Fruit fly (Drosophila melanogaster) whole organism, embryonic: ENCODE results near the gene FIG4.
A peak's percentile ranks its signal among the peaks of the same experiment; 100 is the strongest.

Experiments
- ATbp ChIP-seq: fragments of 200-800 bp; sonication (Bioruptor generic); optimal IDR thresholded peaks from 2 replicates; lab custom pipeline; 2017; ENCODE audit warnings: missing biosample characterization, mild to moderate bottlenecking, missing genetic modification characterization, missing genetic modification reagents
- Awh ChIP-seq: fragments of 200-800 bp; sonication (Bioruptor generic); IDR thresholded peaks from 2 replicates; pipeline ENCODE4, ENCODE4 v1.3.6; 2022; ENCODE audit warnings: missing biosample characterization, missing genetic modification characterization
- B-H1 ChIP-seq: fragments of 200-800 bp; sonication (Bioruptor generic); IDR thresholded peaks from 3 replicates; pipeline ENCODE4 v1.3.6; 2022; ENCODE audit warnings: missing biosample characterization, missing genetic modification characterization
- CG10209 ChIP-seq: fragments of 200-800 bp; sonication (Bioruptor generic); optimal IDR thresholded peaks from 3 replicates; lab custom pipeline; 2017; ENCODE audit warnings: missing biosample characterization, mild to moderate bottlenecking, missing genetic modification characterization, missing genetic modification reagents
- CG1024 ChIP-seq: fragments of 200-800 bp; sonication (Bioruptor generic); IDR thresholded peaks from 2 replicates; pipeline ENCODE4 v1.3.6; 2022; ENCODE audit warnings: missing biosample characterization, missing genetic modification characterization
- CG14050 ChIP-seq: fragments of 200-800 bp; sonication (Bioruptor generic); IDR thresholded peaks from 3 replicates; pipeline ENCODE4 v1.3.6; 2022; ENCODE audit warnings: missing biosample characterization, missing genetic modification characterization
- CG15073 ChIP-seq: fragments of 200-800 bp; sonication (Bioruptor generic); optimal IDR thresholded peaks from 2 replicates; lab custom pipeline; 2016; ENCODE audit warnings: missing biosample characterization, missing genetic modification characterization
- CG15514 ChIP-seq: fragments of 200-800 bp; sonication (Bioruptor generic); optimal IDR thresholded peaks from 3 replicates; lab custom pipeline; 2017; ENCODE audit warnings: missing biosample characterization, missing genetic modification characterization, mild to moderate bottlenecking, moderate library complexity, missing genetic modification reagents
- CG17361 ChIP-seq: fragments of 200-800 bp; sonication (Bioruptor generic); IDR thresholded peaks from 3 replicates; pipeline ENCODE4 v1.3.6; 2022; ENCODE audit warnings: missing biosample characterization, missing genetic modification characterization
- CG17612 ChIP-seq: fragments of 200-800 bp; sonication (Bioruptor generic); IDR thresholded peaks from 2 replicates; pipeline ENCODE4 v1.3.6; 2022; ENCODE audit warnings: missing biosample characterization, missing genetic modification characterization
- CG17802 ChIP-seq: fragments of 200-800 bp; sonication (Bioruptor generic); optimal IDR thresholded peaks from 2 replicates; lab custom pipeline; 2018; ENCODE audit warnings: missing biosample characterization, mild to moderate bottlenecking, missing genetic modification characterization, moderate library complexity
- CG17912 ChIP-seq: fragments of 200-800 bp; sonication (Bioruptor generic); optimal IDR thresholded peaks from 2 replicates; lab custom pipeline; 2018; ENCODE audit warnings: missing biosample characterization, mild to moderate bottlenecking, missing genetic modification characterization
- CG18011 ChIP-seq: fragments of 200-800 bp; sonication (Bioruptor generic); optimal IDR thresholded peaks from 2 replicates; lab custom pipeline; 2017; ENCODE audit warnings: missing biosample characterization, missing genetic modification characterization, mild to moderate bottlenecking, moderate library complexity, missing genotype
- CG18764 ChIP-seq: fragments of 200-800 bp; sonication (Bioruptor generic); optimal IDR thresholded peaks from 3 replicates; lab custom pipeline; 2016; ENCODE audit warnings: missing biosample characterization, missing genetic modification characterization
- CG2889 ChIP-seq: fragments of 200-800 bp; sonication (Bioruptor generic); IDR thresholded peaks from 3 replicates; pipeline ENCODE4 v1.3.6; 2022; ENCODE audit warnings: missing biosample characterization, missing genetic modification characterization
- CG3163 ChIP-seq: fragments of 200-800 bp; sonication (Bioruptor generic); optimal IDR thresholded peaks from 3 replicates; lab custom pipeline; 2016; ENCODE audit warnings: missing biosample characterization, missing genetic modification characterization
- CG32532 ChIP-seq: fragments of 200-800 bp; sonication (Bioruptor generic); IDR thresholded peaks from 2 replicates; pipeline ENCODE4 v1.3.6; 2022; ENCODE audit warnings: missing biosample characterization, missing genetic modification characterization
- CG32772 ChIP-seq: fragments of 200-800 bp; sonication (Bioruptor generic); IDR thresholded peaks from 2 replicates; pipeline ENCODE4 v1.3.6; 2022; ENCODE audit warnings: missing biosample characterization, missing genetic modification characterization
- CG34422 ChIP-seq: fragments of 200-800 bp; sonication (Bioruptor generic); IDR thresholded peaks from 3 replicates; pipeline ENCODE4 v1.3.6; 2022; ENCODE audit warnings: missing biosample characterization, missing genetic modification characterization
- CG3726 ChIP-seq: fragments of 200-800 bp; sonication (Bioruptor generic); IDR thresholded peaks from 3 replicates; pipeline ENCODE4, ENCODE4 v1.3.6; 2022; ENCODE audit warnings: missing biosample characterization, missing genetic modification characterization
- CG42726 ChIP-seq: fragments of 200-800 bp; sonication (Bioruptor generic); IDR thresholded peaks from 2 replicates; pipeline ENCODE4 v1.3.6; 2022; ENCODE audit warnings: missing biosample characterization, missing genetic modification characterization; ENCODE audit not compliant: partially characterized antibody
- CG6254 ChIP-seq: fragments of 200-800 bp; sonication (Bioruptor generic); optimal IDR thresholded peaks from 3 replicates; lab custom pipeline; 2017; ENCODE audit warnings: mild to moderate bottlenecking, missing biosample characterization, missing genetic modification reagents, missing genetic modification characterization
- CG6765 ChIP-seq: fragments of 200-800 bp; sonication (Bioruptor generic); optimal IDR thresholded peaks from 3 replicates; lab custom pipeline; 2017; ENCODE audit warnings: missing biosample characterization, mild to moderate bottlenecking, missing genetic modification characterization
- CG8290 ChIP-seq, 3 experiments: fragments of 200-800 bp; sonication (Bioruptor generic); optimal IDR thresholded peaks; 2 replicates each; lab custom pipeline; 2016 to 2019; ENCODE audit warnings: missing biosample characterization in 3 of 3, missing genetic modification characterization in 3 of 3, mild to moderate bottlenecking in 2 of 3, moderate library complexity in 1 of 3
- CG9437 ChIP-seq: fragments of 200-800 bp; sonication (Bioruptor generic); optimal IDR thresholded peaks from 2 replicates; lab custom pipeline; 2018; ENCODE audit warnings: missing biosample characterization, mild to moderate bottlenecking, missing genetic modification characterization
- CkIIα-i1 ChIP-seq: fragments of 200-800 bp; sonication (Bioruptor generic); IDR thresholded peaks from 2 replicates; pipeline ENCODE4 v1.3.6; 2022; ENCODE audit warnings: missing biosample characterization, missing genetic modification characterization
- D ChIP-seq, 2 experiments: fragments of 200-800 bp in 1 of 2; fragments of >200 bp in 1 of 2; sonication (Bioruptor generic) in 1 of 2; optimal IDR thresholded peaks; 2 replicates in 1 of 2; 3 replicates in 1 of 2; lab custom pipeline; 2017; ENCODE audit warnings: mild to moderate bottlenecking in 1 of 2, missing biosample characterization in 1 of 2, missing genetic modification characterization in 1 of 2, missing genetic modification reagents in 1 of 2
- Doc2 ChIP-seq: fragments of 200-800 bp; sonication (Bioruptor generic); IDR thresholded peaks from 2 replicates; pipeline ENCODE4 v1.3.6; 2022; ENCODE audit warnings: missing biosample characterization, missing genetic modification characterization
- Lhr ChIP-seq: fragments of 200-800 bp; sonication (Bioruptor generic); optimal IDR thresholded peaks from 3 replicates; lab custom pipeline; 2017; ENCODE audit warnings: mild to moderate bottlenecking, missing biosample characterization, missing genetic modification reagents, missing genetic modification characterization
- NK7.1 ChIP-seq: fragments of 200-800 bp; sonication (Bioruptor generic); optimal IDR thresholded peaks from 3 replicates; lab custom pipeline; 2016; ENCODE audit warnings: missing biosample characterization, missing genetic modification characterization
- Nf-YC ChIP-seq: fragments of 200-800 bp; optimal IDR thresholded peaks from 3 replicates; lab custom pipeline; 2019; ENCODE audit warnings: missing biosample characterization, mild to moderate bottlenecking, missing genetic modification characterization, moderate library complexity
- Ravus ChIP-seq: fragments of 200-800 bp; sonication (Bioruptor generic); IDR thresholded peaks from 2 replicates; pipeline ENCODE4 v1.3.6; 2022; ENCODE audit warnings: missing biosample characterization, missing genetic modification characterization
- Sin3A ChIP-seq: fragments of >200 bp; optimal IDR thresholded peaks from 2 replicates; lab custom pipeline; 2018
- Sry-δ ChIP-seq: fragments of 200-800 bp; sonication (Bioruptor generic); optimal IDR thresholded peaks from 2 replicates; lab custom pipeline; 2016; ENCODE audit warnings: missing biosample characterization, missing genetic modification characterization
- ato ChIP-seq: fragments of 200-800 bp; sonication (Bioruptor generic); IDR thresholded peaks from 2 replicates; pipeline ENCODE4 v1.3.6; 2022; ENCODE audit warnings: missing biosample characterization, missing genetic modification characterization; ENCODE audit not compliant: partially characterized antibody
- az2 ChIP-seq: fragments of 200-800 bp; sonication (Bioruptor generic); optimal IDR thresholded peaks from 3 replicates; lab custom pipeline; 2016; ENCODE audit warnings: missing biosample characterization, missing genetic modification characterization
- crol ChIP-seq: fragments of 200-800 bp; sonication (Bioruptor generic); IDR thresholded peaks from 2 replicates; pipeline ENCODE4 v1.3.6; 2022; ENCODE audit warnings: missing biosample characterization, missing genetic modification characterization
- dysf ChIP-seq: fragments of 200-800 bp; sonication (Bioruptor generic); IDR thresholded peaks from 3 replicates; pipeline ENCODE4 v1.3.6; 2022; ENCODE audit warnings: missing biosample characterization, missing genetic modification characterization
- en ChIP-seq: fragments of 200-800 bp; sonication (Bioruptor generic); optimal IDR thresholded peaks from 2 replicates; lab custom pipeline; 2016; ENCODE audit warnings: missing biosample characterization, missing genetic modification characterization
- exex ChIP-seq: fragments of 200-800 bp; sonication (Bioruptor generic); optimal IDR thresholded peaks from 4 replicates; lab custom pipeline; 2018; ENCODE audit warnings: missing biosample characterization, mild to moderate bottlenecking, missing genetic modification characterization, moderate library complexity
- hbn ChIP-seq: fragments of 200-800 bp; sonication (Bioruptor generic); IDR thresholded peaks from 2 replicates; pipeline ENCODE4 v1.3.6; 2022; ENCODE audit warnings: missing biosample characterization, missing genetic modification characterization; ENCODE audit not compliant: partially characterized antibody
- jing ChIP-seq: fragments of 200-800 bp; sonication (Bioruptor generic); optimal IDR thresholded peaks from 2 replicates; lab custom pipeline; 2018; ENCODE audit warnings: missing biosample characterization, mild to moderate bottlenecking, missing genetic modification characterization
- pb ChIP-seq: fragments of 200-800 bp; sonication (Bioruptor generic); optimal IDR thresholded peaks from 3 replicates; lab custom pipeline; 2016; ENCODE audit warnings: missing biosample characterization, missing genetic modification characterization
- pfk ChIP-seq: fragments of 200-800 bp; sonication (Bioruptor generic); optimal IDR thresholded peaks from 2 replicates; lab custom pipeline; 2018; ENCODE audit warnings: missing biosample characterization, mild to moderate bottlenecking, missing genetic modification characterization, moderate library complexity
- pros ChIP-seq: fragments of 200-800 bp; sonication (Bioruptor generic); optimal IDR thresholded peaks from 3 replicates; lab custom pipeline; 2019; ENCODE audit warnings: missing biosample characterization, mild to moderate bottlenecking, missing genetic modification characterization, moderate library complexity
- scrt ChIP-seq: fragments of 200-800 bp; sonication (Bioruptor generic); optimal IDR thresholded peaks from 2 replicates; lab custom pipeline; 2018; ENCODE audit warnings: missing biosample characterization, mild to moderate bottlenecking, missing genetic modification characterization, moderate library complexity
- seq ChIP-seq: fragments of 200-800 bp; sonication (Bioruptor generic); IDR thresholded peaks from 2 replicates; pipeline ENCODE4 v1.3.6; 2022; ENCODE audit warnings: missing biosample characterization, missing genetic modification characterization
- stwl ChIP-seq: fragments of 200-800 bp; sonication (Bioruptor generic); optimal IDR thresholded peaks from 3 replicates; lab custom pipeline; 2018; ENCODE audit warnings: missing biosample characterization, mild to moderate bottlenecking, missing genetic modification characterization, moderate library complexity
- tna ChIP-seq: fragments of 200-800 bp; sonication (Bioruptor generic); IDR thresholded peaks from 2 replicates; pipeline ENCODE4 v1.3.6; 2022; ENCODE audit warnings: missing biosample characterization, missing genetic modification characterization; ENCODE audit not compliant: partially characterized antibody
- trh ChIP-seq: fragments of 200-800 bp; sonication (Bioruptor generic); optimal IDR thresholded peaks from 2 replicates; lab custom pipeline; 2016; ENCODE audit warnings: missing biosample characterization, missing genetic modification characterization
- vfl ChIP-seq: fragments of 200-800 bp; sonication (Bioruptor generic); optimal IDR thresholded peaks from 2 replicates; lab custom pipeline; 2016; ENCODE audit warnings: missing biosample characterization, missing genetic modification characterization

The FIG4 gene

DNA sequence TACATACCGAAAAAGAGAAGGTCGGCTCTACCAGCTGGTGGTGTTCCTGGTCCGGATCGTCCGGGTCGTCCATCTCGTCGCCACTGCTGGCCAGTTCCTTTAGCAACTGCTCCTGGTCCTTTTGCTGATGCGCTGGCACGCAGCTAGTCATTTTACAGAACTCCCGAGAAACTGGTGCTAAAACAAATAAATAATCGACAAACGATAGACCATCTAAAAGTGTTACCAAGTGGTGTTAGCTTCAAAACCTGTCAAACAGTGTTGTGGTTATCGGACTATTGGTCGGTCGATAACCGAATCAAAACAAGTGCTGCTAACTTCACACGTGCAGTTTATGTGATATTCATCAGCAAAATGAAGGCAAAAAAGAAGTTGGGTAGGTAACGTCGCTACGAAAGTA lies 20.5 kb upstream of the FIG4 start, which contains the start of the genes morgue and Elp3 (continued):
- TF ChIP-seq tna (GFP tag; lab: Robert Waterston, UW) (peak; percentile 83), CG42726 (GFP tag; lab: Robert Waterston, UW) (no peak), D (optimal IDR thresholded peaks at IDR 0.05; lab: Kevin White, UChicago) (no peak), D (GFP tag; optimal IDR thresholded peaks at IDR 0.05; lab: Kevin White, UChicago) (no peak), CG6765 (GFP tag; lab: Kevin White, UChicago) (no peak), Sin3A (lab: Kevin White, UChicago) (peak; percentile 53), CG3163 (no peak), pfk (GFP tag; lab: Kevin White, UChicago) (no peak), trh (no peak), hbn (peak; percentile 51), Sry-δ (GFP tag; lab: Kevin White, UChicago) (peak; percentile 61), Nf-YC (tag; lab: Kevin White, UChicago) (peak; percentile 15), CG9437 (GFP tag; lab: Kevin White, UChicago) (no peak), Lhr (GFP tag; lab: Kevin White, UChicago) (no peak), Awh (GFP tag; lab: Robert Waterston, UW) (no peak), dysf (GFP tag; lab: Robert Waterston, UW) (no peak), ATbp (no peak), pb (GFP tag; lab: Kevin White, UChicago) (no peak), CG17912 (GFP tag; lab: Kevin White, UChicago) (no peak), CG17802 (tag; lab: Kevin White, UChicago) (no peak), CG17612 (GFP tag; lab: Robert Waterston, UW) (no peak), CG17361 (GFP tag; lab: Robert Waterston, UW) (no peak), exex (no peak), jing (GFP tag; lab: Kevin White, UChicago) (no peak), CG6254 (GFP tag; lab: Kevin White, UChicago) (no peak), crol (GFP tag; lab: Robert Waterston, UW) (no peak), NK7.1 (GFP tag; lab: Kevin White, UChicago) (no peak), CG34422 (GFP tag; lab: Robert Waterston, UW) (no peak; the same call in 2 of the 3 replicates), stwl (peak; percentile 88), CG3726 (GFP tag; lab: Robert Waterston, UW) (no peak), pros (GFP tag; lab: Kevin White, UChicago) (no peak), ato (GFP tag; lab: Robert Waterston, UW) (peak; percentile 82), vfl (GFP tag; lab: Kevin White, UChicago) (no peak), CG18011 (GFP tag; lab: Kevin White, UChicago) (no peak), CG32532 (no peak), CkIIα-i1 (no peak), Ravus (GFP tag; lab: Robert Waterston, UW) (no peak), CG18764 (GFP tag; lab: Kevin White, UChicago) (no peak), CG8290 (GFP tag; optimal IDR thresholded peaks at IDR 0.05; lab: Kevin White, UChicago) (no peak), CG8290 (tag; optimal IDR thresholded peaks at IDR 0.05; lab: Kevin White, UChicago) (peak in 1 of 2 experiments; percentile 50), CG15073 (no peak), CG1024 (GFP tag; lab: Robert Waterston, UW) (no peak), seq (GFP tag; lab: Robert Waterston, UW) (no peak), scrt (GFP tag; lab: Kevin White, UChicago) (no peak), CG15514 (GFP tag; lab: Kevin White, UChicago) (peak; percentile 51), Doc2 (GFP tag; lab: Robert Waterston, UW) (no peak), CG2889 (GFP tag; lab: Robert Waterston, UW) (no peak), CG14050 (GFP tag; lab: Robert Waterston, UW) (no peak), B-H1 (no peak), CG10209 (no peak), az2 (GFP tag; lab: Kevin White, UChicago) (no peak), en (GFP tag; lab: Kevin White, UChicago) (no peak), CG32772 (no peak)
